Fruit fly (Drosophila melanogaster) S2 (cell line): Measurements from ENCODE around the gene Men.

ENCODE experiments used
- CG8478 ChIP-seq: fragments of >200 bp; optimal IDR thresholded peaks from 2 replicates; lab custom pipeline; 2018
- CTCF ChIP-seq, 2 experiments: fragments of >200 bp; optimal IDR thresholded peaks; 2 replicates each; lab custom pipeline; 2018

dm6 chr3R:12676160-12676559, 46.1 kb downstream of the Men start, which contains the start of gene CG43630:
- TF ChIP-seq CTCF (optimal IDR thresholded peaks at IDR 0.05; lab: Kevin White, UChicago) (no peak), CG8478 (lab: Kevin White, UChicago) (no peak)
